Fruit fly (Drosophila melanogaster) whole organism, pupa: ENCODE measurements around the gene Hacd1.

ENCODE experiments used
- CG10348 ChIP-seq: fragments of 200-800 bp; sonication (Bioruptor generic); IDR thresholded peaks from 2 replicates; pipeline ENCODE4 v1.3.6; 2022; ENCODE audit warnings: missing biosample characterization, missing genetic modification characterization
- CG13204 ChIP-seq: fragments of 200-800 bp; sonication (Bioruptor generic); optimal IDR thresholded peaks from 2 replicates; lab custom pipeline; 2018; ENCODE audit warnings: missing biosample characterization, mild to moderate bottlenecking, missing genetic modification characterization, moderate library complexity
- CG14655 ChIP-seq: fragments of 200-800 bp; sonication (Bioruptor generic); optimal IDR thresholded peaks from 3 replicates; lab custom pipeline; 2017; ENCODE audit warnings: mild to moderate bottlenecking, missing biosample characterization, missing genetic modification reagents, missing genetic modification characterization
- CG32121 ChIP-seq: fragments of 200-800 bp; sonication (Bioruptor generic); IDR thresholded peaks from 2 replicates; pipeline ENCODE4 v1.3.6; 2022; ENCODE audit warnings: missing biosample characterization, missing genetic modification characterization
- CG34367 ChIP-seq: fragments of 200-800 bp; sonication (Bioruptor generic); optimal IDR thresholded peaks from 2 replicates; lab custom pipeline; 2018; ENCODE audit warnings: missing biosample characterization, mild to moderate bottlenecking, missing genetic modification characterization
- CG8159 ChIP-seq: fragments of 200-800 bp; sonication (Bioruptor generic); optimal IDR thresholded peaks from 3 replicates; lab custom pipeline; 2018; ENCODE audit warnings: missing biosample characterization, mild to moderate bottlenecking, missing genetic modification characterization, moderate library complexity
- CG8301 ChIP-seq: fragments of 200-800 bp; sonication (Bioruptor generic); optimal IDR thresholded peaks from 2 replicates; lab custom pipeline; 2018; ENCODE audit warnings: missing biosample characterization, mild to moderate bottlenecking, missing genetic modification characterization
- CG9948 ChIP-seq: fragments of 200-800 bp; sonication (Bioruptor generic); optimal IDR thresholded peaks from 2 replicates; lab custom pipeline; 2018; ENCODE audit warnings: missing biosample characterization, mild to moderate bottlenecking, missing genetic modification characterization, moderate library complexity
- D1 ChIP-seq: fragments of 200-800 bp; sonication (Bioruptor generic); optimal IDR thresholded peaks from 2 replicates; lab custom pipeline; 2018; ENCODE audit warnings: missing biosample characterization, mild to moderate bottlenecking, missing genetic modification characterization, moderate library complexity
- EcR ChIP-seq: fragments of 200-800 bp; sonication (Bioruptor generic); optimal IDR thresholded peaks from 3 replicates; lab custom pipeline; 2019; ENCODE audit warnings: missing biosample characterization, missing genetic modification characterization, mild to moderate bottlenecking, moderate library complexity, missing genetic modification reagents
- Ets98B ChIP-seq: fragments of 200-800 bp; sonication (Bioruptor generic); IDR thresholded peaks from 2 replicates; pipeline ENCODE4 v1.3.6; 2022; ENCODE audit warnings: missing biosample characterization, missing genetic modification characterization
- Snoo ChIP-seq: fragments of 200-800 bp; sonication (Bioruptor generic); optimal IDR thresholded peaks from 3 replicates; lab custom pipeline; 2017; ENCODE audit warnings: missing biosample characterization, mild to moderate bottlenecking, missing genetic modification characterization, inconsistent platforms
- fd96Ca ChIP-seq: fragments of 200-800 bp; sonication (Bioruptor generic); IDR thresholded peaks from 3 replicates; pipeline ENCODE4 v1.3.6; 2022; ENCODE audit warnings: missing biosample characterization, missing genetic modification characterization

dm6 chr2L:12002922-12003791 lies 1.1 kb upstream of the Hacd1 start:
- no peak for TF ChIP-seq CG8301
- no peak for TF ChIP-seq CG32121 (GFP tag; lab: Robert Waterston, UW)
- peak; percentile 56 for TF ChIP-seq CG14655 (GFP tag; lab: Kevin White, UChicago)
- no peak for TF ChIP-seq CG10348 (GFP tag; lab: Robert Waterston, UW)
- TF ChIP-seq CG8159 (tag; lab: Kevin White, UChicago) = peak; percentile 38
- no peak for TF ChIP-seq D1 (tag; lab: Kevin White, UChicago)
- peak; percentile 32 for TF ChIP-seq Snoo (tag; lab: Kevin White, UChicago)
- no peak for TF ChIP-seq CG34367 (tag; lab: Kevin White, UChicago)
- no peak for TF ChIP-seq fd96Ca
- TF ChIP-seq Ets98B (GFP tag; lab: Robert Waterston, UW) = no peak
- no peak for TF ChIP-seq CG9948 (tag; lab: Kevin White, UChicago)
- TF ChIP-seq EcR (GFP tag; lab: Kevin White, UChicago) = peak; percentile 77
- peak; percentile 99 for TF ChIP-seq CG13204 (GFP tag; lab: Kevin White, UChicago)
